Fruit fly (Drosophila melanogaster) whole organism, pupa: ENCODE measurements around the gene dsf.

Experiments
- CG10348 ChIP-seq: fragments of 200-800 bp; sonication (Bioruptor generic); IDR thresholded peaks from 2 replicates; pipeline ENCODE4 v1.3.6; 2022; ENCODE audit warnings: missing biosample characterization, missing genetic modification characterization
- CG12605 ChIP-seq: fragments of 200-800 bp; sonication (Bioruptor generic); IDR thresholded peaks from 2 replicates; pipeline ENCODE4 v1.3.6; 2022; ENCODE audit warnings: missing biosample characterization, missing genetic modification characterization
- CG13204 ChIP-seq: fragments of 200-800 bp; sonication (Bioruptor generic); optimal IDR thresholded peaks from 2 replicates; lab custom pipeline; 2018; ENCODE audit warnings: missing biosample characterization, mild to moderate bottlenecking, missing genetic modification characterization, moderate library complexity
- CG14655 ChIP-seq: fragments of 200-800 bp; sonication (Bioruptor generic); optimal IDR thresholded peaks from 3 replicates; lab custom pipeline; 2017; ENCODE audit warnings: mild to moderate bottlenecking, missing biosample characterization, missing genetic modification reagents, missing genetic modification characterization
- CG17806 ChIP-seq: fragments of 200-800 bp; sonication (Bioruptor generic); optimal IDR thresholded peaks from 2 replicates; lab custom pipeline; 2018; ENCODE audit warnings: missing biosample characterization, mild to moderate bottlenecking, missing genetic modification characterization, moderate library complexity
- CG32121 ChIP-seq: fragments of 200-800 bp; sonication (Bioruptor generic); IDR thresholded peaks from 2 replicates; pipeline ENCODE4 v1.3.6; 2022; ENCODE audit warnings: missing biosample characterization, missing genetic modification characterization
- CG34367 ChIP-seq: fragments of 200-800 bp; sonication (Bioruptor generic); optimal IDR thresholded peaks from 2 replicates; lab custom pipeline; 2018; ENCODE audit warnings: missing biosample characterization, mild to moderate bottlenecking, missing genetic modification characterization
- CG4496 ChIP-seq: fragments of 200-800 bp; sonication (Bioruptor generic); IDR thresholded peaks from 3 replicates; pipeline ENCODE4 v1.3.6; 2022; ENCODE audit warnings: missing biosample characterization, missing genetic modification characterization
- CG8159 ChIP-seq: fragments of 200-800 bp; sonication (Bioruptor generic); optimal IDR thresholded peaks from 3 replicates; lab custom pipeline; 2018; ENCODE audit warnings: missing biosample characterization, mild to moderate bottlenecking, missing genetic modification characterization, moderate library complexity
- CG8301 ChIP-seq: fragments of 200-800 bp; sonication (Bioruptor generic); optimal IDR thresholded peaks from 2 replicates; lab custom pipeline; 2018; ENCODE audit warnings: missing biosample characterization, mild to moderate bottlenecking, missing genetic modification characterization
- D1 ChIP-seq: fragments of 200-800 bp; sonication (Bioruptor generic); optimal IDR thresholded peaks from 2 replicates; lab custom pipeline; 2018; ENCODE audit warnings: missing biosample characterization, mild to moderate bottlenecking, missing genetic modification characterization, moderate library complexity
- EcR ChIP-seq: fragments of 200-800 bp; sonication (Bioruptor generic); optimal IDR thresholded peaks from 3 replicates; lab custom pipeline; 2019; ENCODE audit warnings: missing biosample characterization, missing genetic modification characterization, mild to moderate bottlenecking, moderate library complexity, missing genetic modification reagents
- Ets98B ChIP-seq: fragments of 200-800 bp; sonication (Bioruptor generic); IDR thresholded peaks from 2 replicates; pipeline ENCODE4 v1.3.6; 2022; ENCODE audit warnings: missing biosample characterization, missing genetic modification characterization
- Pif1A ChIP-seq: fragments of 200-800 bp; sonication (Bioruptor generic); optimal IDR thresholded peaks from 3 replicates; lab custom pipeline; 2016; ENCODE audit warnings: missing biosample characterization, missing genetic modification characterization
- Pif1B ChIP-seq: fragments of 200-800 bp; sonication (Bioruptor generic); optimal IDR thresholded peaks from 3 replicates; lab custom pipeline; 2016; ENCODE audit warnings: missing biosample characterization, missing genetic modification characterization
- Snoo ChIP-seq: fragments of 200-800 bp; sonication (Bioruptor generic); optimal IDR thresholded peaks from 3 replicates; lab custom pipeline; 2017; ENCODE audit warnings: missing biosample characterization, mild to moderate bottlenecking, missing genetic modification characterization, inconsistent platforms
- fd96Ca ChIP-seq: fragments of 200-800 bp; sonication (Bioruptor generic); IDR thresholded peaks from 3 replicates; pipeline ENCODE4 v1.3.6; 2022; ENCODE audit warnings: missing biosample characterization, missing genetic modification characterization
- gl ChIP-seq: fragments of 200-800 bp; sonication (Bioruptor generic); optimal IDR thresholded peaks from 2 replicates; lab custom pipeline; 2018; ENCODE audit warnings: missing biosample characterization, mild to moderate bottlenecking, missing genetic modification characterization
- rn ChIP-seq: fragments of 200-800 bp; sonication (Bioruptor generic); IDR thresholded peaks from 2 replicates; pipeline ENCODE4 v1.3.6; 2022; ENCODE audit warnings: missing biosample characterization, missing genetic modification characterization

dsf gene

DNA sequence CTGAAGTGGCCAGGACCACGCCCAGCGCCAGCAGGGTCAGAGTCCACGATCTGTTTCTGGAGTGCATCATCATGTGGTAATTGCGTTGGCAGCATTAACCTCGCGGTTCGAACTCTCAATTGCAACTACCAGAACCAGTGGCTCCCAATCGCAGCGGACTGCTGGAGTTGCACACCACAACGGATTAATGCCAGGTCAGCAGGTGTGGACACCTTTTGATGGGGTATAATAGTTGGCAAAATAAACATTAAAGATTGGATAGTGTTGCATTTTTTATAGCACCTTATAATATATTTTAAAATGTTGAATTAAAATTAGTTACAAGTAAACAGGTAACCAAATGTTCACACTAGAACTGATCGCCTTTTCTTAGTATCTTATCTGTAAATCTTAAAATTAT is 38.5 kb downstream of the dsf start:
- TF ChIP-seq CG17806 (tag; lab: Kevin White, UChicago) (no peak), EcR (GFP tag; lab: Kevin White, UChicago) (no peak), CG13204 (GFP tag; lab: Kevin White, UChicago) (no peak), fd96Ca (GFP tag; lab: Robert Waterston, UW) (no peak)

DNA sequence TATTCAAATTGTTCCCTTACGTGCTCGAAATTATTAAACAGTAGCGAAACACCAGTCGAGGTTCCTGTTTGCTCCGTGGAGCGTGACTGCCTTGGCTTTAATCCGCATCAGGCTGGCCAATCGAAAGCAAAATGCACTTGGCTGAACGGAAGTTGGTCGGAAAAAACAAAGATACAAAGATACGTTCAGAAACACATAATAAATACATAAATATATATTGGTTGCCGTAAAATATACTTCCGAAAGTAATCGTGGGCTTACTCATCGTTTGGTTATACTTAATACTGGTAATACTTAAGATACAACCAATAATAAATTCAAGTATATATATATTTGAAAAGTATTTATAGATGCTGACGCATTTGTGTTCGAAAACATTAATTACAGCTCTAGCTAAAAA is 39.1 kb downstream of the dsf start, which contains the start of gene psd:
Gene psd (minus strand): TSS at position 101 of the 400 bp plus-strand sequence.
- TF ChIP-seq Snoo (tag; lab: Kevin White, UChicago), result no peak
- TF ChIP-seq EcR (GFP tag; lab: Kevin White, UChicago), result peak; percentile 52

DNA sequence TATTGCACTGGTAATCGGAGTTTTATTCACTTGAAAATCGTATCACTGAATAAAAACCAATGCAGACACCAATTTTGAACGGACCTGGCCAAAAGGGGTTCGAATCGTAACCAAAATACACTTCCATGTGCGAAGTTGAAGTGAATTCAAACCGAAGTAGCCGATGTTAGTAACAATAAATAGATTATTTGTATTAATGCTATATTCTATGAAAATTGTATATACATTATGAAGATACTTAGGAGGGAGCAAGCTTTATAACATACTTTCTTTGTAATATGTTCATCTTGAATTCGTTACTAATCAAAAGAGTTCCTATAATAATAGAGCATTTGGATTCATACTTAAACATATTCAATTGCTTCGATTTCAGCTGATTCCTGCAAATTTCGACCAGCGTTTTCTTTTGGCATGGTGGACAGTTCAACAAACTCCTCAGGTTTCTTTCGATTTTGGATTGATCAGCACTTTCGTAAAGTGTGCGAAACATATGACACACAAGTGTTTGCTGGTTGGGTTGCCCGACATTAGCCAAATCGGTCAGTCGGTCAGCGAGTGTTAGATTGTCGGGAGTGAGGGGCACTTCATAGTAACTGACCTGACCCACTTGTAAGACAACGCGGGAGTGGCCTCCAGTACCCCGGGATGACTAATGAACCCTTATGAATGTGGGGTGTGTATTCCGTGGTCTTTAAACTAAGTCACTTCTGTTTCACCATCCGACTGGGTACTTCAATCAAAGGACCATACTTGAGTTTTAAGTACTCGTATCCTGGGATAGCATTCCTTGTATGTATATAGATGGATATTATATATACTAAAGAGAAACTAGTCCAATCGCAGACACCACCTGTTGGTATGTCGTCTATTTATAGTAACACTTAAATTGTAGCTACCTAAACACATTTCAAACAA is 42.2 kb downstream of the dsf start, which contains the start of the genes CG13992 and Ucp4C:
Gene CG13992 (minus strand): TSS at position 51 of the 915 bp plus-strand sequence.
Gene Ucp4C (plus strand): TSS at position 865 of the 915 bp plus-strand sequence.
- TF ChIP-seq D1 (tag; lab: Kevin White, UChicago) (no peak), CG14655 (GFP tag; lab: Kevin White, UChicago) (no peak), Ets98B (GFP tag; lab: Robert Waterston, UW) (no peak), CG13204 (GFP tag; lab: Kevin White, UChicago) (no peak), Pif1B (GFP tag; lab: Kevin White, UChicago) (no peak), CG10348 (GFP tag; lab: Robert Waterston, UW) (no peak), CG8159 (tag; lab: Kevin White, UChicago) (no peak), CG4496 (no peak), CG34367 (no peak), gl (tag; lab: Kevin White, UChicago) (no peak), Pif1A (GFP tag; lab: Kevin White, UChicago) (no peak), CG8301 (tag; lab: Kevin White, UChicago) (no peak), rn (GFP tag; lab: Robert Waterston, UW) (no peak)
- TF ChIP-seq, all 21 proteins: peak for 0

DNA sequence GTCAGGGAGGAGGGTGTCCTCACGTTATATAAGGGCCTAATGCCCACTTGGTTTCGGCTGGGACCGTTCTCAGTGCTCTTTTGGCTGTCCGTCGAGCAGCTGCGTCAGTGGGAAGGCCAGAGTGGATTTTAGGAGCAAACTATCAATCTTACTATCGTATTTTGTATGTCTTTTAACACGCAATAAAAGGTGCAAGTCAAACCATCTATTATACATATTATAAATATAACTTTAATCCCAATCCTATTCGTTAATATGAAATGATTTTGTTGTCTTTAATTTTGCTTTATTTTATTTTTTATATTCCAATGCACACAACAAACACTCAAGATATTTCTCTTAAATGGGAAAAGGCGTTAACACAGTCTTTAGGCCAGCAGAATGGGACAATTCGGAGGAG is 43.8 kb downstream of the dsf start, which contains the start of gene Ucp4B:
Gene Ucp4B (plus strand): TSS at position 301 of the 400 bp plus-strand sequence.
- TF ChIP-seq CG14655 (GFP tag; lab: Kevin White, UChicago), result no peak
- TF ChIP-seq, all 21 proteins: peak for 0

DNA sequence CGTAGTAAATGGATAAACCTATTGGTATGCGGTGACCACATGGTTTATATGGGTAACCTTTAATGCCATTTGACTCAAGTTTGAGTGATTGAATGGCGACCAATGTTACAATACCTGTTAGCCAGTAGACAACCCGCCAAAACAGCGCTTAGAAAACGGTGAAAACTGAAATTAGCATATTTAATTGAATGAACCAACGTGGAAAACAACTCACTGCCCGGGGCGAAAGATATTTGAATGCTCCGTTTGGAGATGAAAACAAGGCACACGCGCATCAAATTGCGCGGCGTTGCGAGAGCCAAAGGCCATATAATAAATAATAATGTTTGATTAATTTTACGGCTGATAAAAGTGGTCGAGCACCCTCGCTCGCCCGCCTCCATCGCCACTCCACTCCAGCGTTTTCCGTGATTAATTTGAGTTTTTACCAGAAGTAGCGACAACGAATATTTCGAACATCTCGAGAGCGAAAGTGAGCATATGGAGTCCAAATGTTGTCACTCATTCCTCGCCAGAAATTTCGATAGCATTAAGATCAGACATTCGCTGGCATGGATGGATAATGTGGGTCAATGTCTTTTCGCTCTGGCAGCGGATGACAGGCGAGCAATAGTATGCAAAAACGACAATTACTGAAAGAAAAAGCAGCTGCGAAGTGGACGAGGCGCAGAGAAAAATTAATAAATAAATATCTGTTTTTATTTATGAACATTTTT is 45.5 kb downstream of the dsf start:
- TF ChIP-seq EcR (GFP tag; lab: Kevin White, UChicago), result peak; percentile 12
- TF ChIP-seq CG4496, result no peak

DNA sequence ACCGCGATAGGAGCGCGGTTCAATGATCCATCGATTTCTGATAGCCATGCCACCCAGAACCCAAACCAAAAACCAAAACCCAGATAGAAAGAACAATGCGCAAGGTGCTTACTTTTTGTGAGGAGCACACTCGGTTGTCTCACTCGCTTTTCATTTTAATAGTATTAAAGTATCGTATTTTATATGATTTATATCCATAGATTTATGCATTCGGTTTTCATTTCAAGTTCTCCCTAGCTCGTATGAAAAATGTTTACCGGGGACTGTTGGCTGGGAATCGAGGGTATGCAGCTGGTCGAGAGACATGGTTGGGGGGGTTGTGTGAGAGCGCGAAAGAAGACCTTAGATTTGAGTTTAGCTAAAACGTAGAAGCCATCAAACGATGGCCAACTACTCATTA is 46.3 kb downstream of the dsf start:
- TF ChIP-seq CG12605 (GFP tag; lab: Robert Waterston, UW), result no peak
- TF ChIP-seq fd96Ca (GFP tag; lab: Robert Waterston, UW), result no peak
- TF ChIP-seq EcR (GFP tag; lab: Kevin White, UChicago), result no peak
- no peak for TF ChIP-seq CG32121 (GFP tag; lab: Robert Waterston, UW)
- TF ChIP-seq D1 (tag; lab: Kevin White, UChicago), result no peak
- no peak for TF ChIP-seq Pif1B (GFP tag; lab: Kevin White, UChicago)
- no peak for TF ChIP-seq rn (GFP tag; lab: Robert Waterston, UW)
- no peak for TF ChIP-seq Snoo (tag; lab: Kevin White, UChicago)
- TF ChIP-seq CG10348 (GFP tag; lab: Robert Waterston, UW), result no peak
- no peak for TF ChIP-seq CG14655 (GFP tag; lab: Kevin White, UChicago)
- TF ChIP-seq Pif1A (GFP tag; lab: Kevin White, UChicago), result no peak
- TF ChIP-seq gl (tag; lab: Kevin White, UChicago), result no peak

DNA sequence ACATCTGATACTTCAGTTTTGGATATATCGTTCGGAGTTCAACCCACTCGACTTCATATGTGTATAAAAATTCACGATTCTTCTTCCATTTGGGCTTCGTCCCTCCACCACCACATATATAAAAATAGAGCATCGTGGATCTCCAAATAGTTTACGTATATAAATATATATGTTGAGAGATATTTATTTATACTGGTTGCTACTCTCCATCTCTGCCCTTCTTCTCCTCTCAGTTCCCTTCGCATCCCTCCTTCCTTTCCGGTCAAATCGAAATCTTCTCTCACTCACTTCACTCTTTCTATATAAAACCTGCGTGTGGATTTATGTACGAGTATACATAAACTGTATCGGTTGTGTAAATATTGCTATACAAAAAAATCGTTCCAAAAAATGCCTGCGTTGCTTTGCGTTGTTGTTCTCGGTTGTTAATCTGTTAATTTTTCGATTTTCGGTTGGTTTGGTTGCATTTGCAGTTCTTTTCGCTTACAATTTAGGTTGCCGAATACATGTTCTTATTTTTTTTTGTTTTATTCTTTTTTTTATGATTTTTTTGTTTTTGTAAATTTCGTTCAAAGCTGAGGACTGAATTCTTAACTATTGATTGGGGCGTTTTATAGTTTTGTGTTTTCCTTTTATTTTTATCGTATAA is 47.0 kb downstream of the dsf start:
- TF ChIP-seq EcR (GFP tag; lab: Kevin White, UChicago), result peak; percentile 13
- no peak for TF ChIP-seq CG17806 (tag; lab: Kevin White, UChicago)
